Worm (Caenorhabditis elegans) whole organism, L1 larva: ENCODE results near the gene C46F11.4.
A peak's percentile ranks its signal among the peaks of the same experiment; 100 is the strongest.

Source experiments
- F16B12.6 ChIP-seq: fragments of 150-350 bp; optimal IDR thresholded peaks from 2 replicates; lab custom pipeline; 2014; ENCODE audit warnings: missing biosample characterization, missing genetic modification characterization
- aha-1 ChIP-seq: fragments of 150-350 bp; optimal IDR thresholded peaks from 2 replicates; lab custom pipeline; 2014; ENCODE audit warnings: missing biosample characterization, missing genetic modification characterization
- ama-1 ChIP-seq: fragments of 150-350 bp; optimal IDR thresholded peaks from 2 replicates; lab custom pipeline; 2014
- blmp-1 ChIP-seq: fragments of 150-350 bp; optimal IDR thresholded peaks from 2 replicates; lab custom pipeline; 2014; ENCODE audit warnings: missing biosample characterization, missing genetic modification characterization
- ceh-82 ChIP-seq, 3 experiments: fragments of 150-350 bp in 1 of 3; sonication (generic microtip) in 2 of 3; optimal IDR thresholded peaks; 2 replicates each; lab custom pipeline; 2014 to 2017; ENCODE audit warnings: missing biosample characterization in 3 of 3, missing genetic modification characterization in 3 of 3
- ceh-90 ChIP-seq: sonication (generic microtip); optimal IDR thresholded peaks from 2 replicates; lab custom pipeline; 2016; ENCODE audit warnings: missing genetic modification characterization, missing compliant biosample characterization
- dsc-1 ChIP-seq: sonication (generic microtip); optimal IDR thresholded peaks from 2 replicates; lab custom pipeline; 2016; ENCODE audit warnings: mild to moderate bottlenecking, missing genetic modification characterization, missing compliant biosample characterization
- efl-1 ChIP-seq, 4 experiments: fragments of 150-350 bp; optimal IDR thresholded peaks in 3 of 4; peaks in 1 of 4; 1 replicate in 1 of 4; 2 replicates in 3 of 4; lab custom pipeline; 2014; ENCODE audit warnings: missing biosample characterization in 2 of 4, missing genetic modification characterization in 2 of 4, missing genetic modification reagents in 2 of 4
- efl-3 ChIP-seq: fragments of 200-800 bp; sonication (Bioruptor generic); optimal IDR thresholded peaks from 2 replicates; lab custom pipeline; 2018; ENCODE audit warnings: mild to moderate bottlenecking, missing genetic modification characterization, missing compliant biosample characterization
- egl-13 ChIP-seq: sonication (generic microtip); optimal IDR thresholded peaks from 2 replicates; lab custom pipeline; 2016; ENCODE audit warnings: missing genotype, missing genetic modification reagents, missing genetic modification characterization, missing compliant biosample characterization
- elt-2 ChIP-seq: sonication (generic microtip); optimal IDR thresholded peaks from 2 replicates; lab custom pipeline; 2016; ENCODE audit warnings: missing genetic modification characterization, mild to moderate bottlenecking, inconsistent platforms, missing compliant biosample characterization, missing genetic modification reagents
- elt-3 ChIP-seq, 6 experiments: fragments of 150-350 bp in 1 of 6; sonication (generic microtip); optimal IDR thresholded peaks; 2 replicates each; lab custom pipeline; 2017 to 2018; ENCODE audit warnings: missing biosample characterization in 6 of 6, missing genetic modification characterization in 6 of 6, inconsistent platforms in 1 of 6
- ets-5 ChIP-seq: fragments of 200-800 bp; sonication (Bioruptor generic); IDR thresholded peaks from 2 replicates; pipeline ENCODE4 v1.3.6; 2022; ENCODE audit warnings: missing genetic modification characterization, missing compliant biosample characterization
- fkh-8 ChIP-seq: sonication (generic microtip); optimal IDR thresholded peaks from 2 replicates; lab custom pipeline; 2016; ENCODE audit warnings: mild to moderate bottlenecking, missing genetic modification characterization, missing compliant biosample characterization
- fos-1 ChIP-seq: fragments of 150-350 bp; optimal IDR thresholded peaks from 2 replicates; lab custom pipeline; 2014; ENCODE audit warnings: missing biosample characterization, missing genetic modification characterization
- hlh-17 ChIP-seq: fragments of 200-800 bp; sonication (Bioruptor generic); optimal IDR thresholded peaks from 2 replicates; lab custom pipeline; 2018; ENCODE audit warnings: missing genetic modification characterization, mild to moderate bottlenecking, missing compliant biosample characterization, moderate library complexity, borderline replicate concordance
- hlh-4 ChIP-seq: sonication (generic microtip); optimal IDR thresholded peaks from 2 replicates; lab custom pipeline; 2016; ENCODE audit warnings: mild to moderate bottlenecking, missing genetic modification characterization, missing compliant biosample characterization
- irx-1 ChIP-seq: sonication (generic microtip); optimal IDR thresholded peaks from 2 replicates; lab custom pipeline; 2016; ENCODE audit warnings: missing genetic modification characterization, missing compliant biosample characterization
- isw-1 ChIP-seq: fragments of 200-800 bp; sonication (Bioruptor generic); IDR thresholded peaks from 2 replicates; pipeline ENCODE4 v1.3.6; 2022; ENCODE audit warnings: missing genetic modification characterization, missing compliant biosample characterization
- jun-1 ChIP-seq: fragments of 150-350 bp; optimal IDR thresholded peaks from 2 replicates; lab custom pipeline; 2014; ENCODE audit warnings: missing biosample characterization, missing genetic modification reagents, missing genetic modification characterization
- lin-14 ChIP-seq: fragments of 200-800 bp; sonication (Bioruptor generic); optimal IDR thresholded peaks from 2 replicates; lab custom pipeline; 2018; ENCODE audit warnings: mild to moderate bottlenecking, missing genetic modification characterization, moderate library complexity, missing compliant biosample characterization
- lin-15B ChIP-seq: fragments of 150-350 bp; sonication (generic microtip); optimal IDR thresholded peaks from 3 replicates; lab custom pipeline; 2014; ENCODE audit warnings: missing biosample characterization, missing genetic modification characterization
- lin-35 ChIP-seq, 2 experiments: fragments of 150-350 bp; optimal IDR thresholded peaks; 2 replicates each; lab custom pipeline; 2014; ENCODE audit warnings: missing biosample characterization in 2 of 2, missing genetic modification characterization in 2 of 2, missing genetic modification reagents in 2 of 2
- mab-9 ChIP-seq: fragments of 200-800 bp; sonication (Bioruptor generic); IDR thresholded peaks from 2 replicates; pipeline ENCODE4 v1.3.6; 2022; ENCODE audit warnings: missing genetic modification reagents, missing genetic modification characterization, missing compliant biosample characterization
- mef-2 ChIP-seq: fragments of 150-350 bp; optimal IDR thresholded peaks from 2 replicates; lab custom pipeline; 2014; ENCODE audit warnings: missing biosample characterization, missing genetic modification characterization
- mep-1 ChIP-seq: fragments of 150-350 bp; optimal IDR thresholded peaks from 2 replicates; lab custom pipeline; 2014; ENCODE audit warnings: missing biosample characterization, missing genetic modification characterization
- nhr-12 ChIP-seq: sonication (generic microtip); optimal IDR thresholded peaks from 2 replicates; lab custom pipeline; 2017; ENCODE audit warnings: missing biosample characterization, missing genetic modification characterization
- nhr-19 ChIP-seq: fragments of 200-800 bp; sonication (Bioruptor generic); conservative IDR thresholded peaks from 2 replicates; pipeline ENCODE4 v1.3.6; 2022; ENCODE audit warnings: missing genetic modification characterization, missing compliant biosample characterization
- nhr-20 ChIP-seq: sonication (generic microtip); optimal IDR thresholded peaks from 2 replicates; lab custom pipeline; 2016; ENCODE audit warnings: mild to moderate bottlenecking, missing genetic modification characterization, missing compliant biosample characterization
- nhr-47 ChIP-seq: sonication (generic microtip); optimal IDR thresholded peaks from 2 replicates; lab custom pipeline; 2016; ENCODE audit warnings: mild to moderate bottlenecking, missing genetic modification characterization, moderate library complexity, missing compliant biosample characterization
- nhr-71 ChIP-seq: sonication (generic microtip); optimal IDR thresholded peaks from 2 replicates; lab custom pipeline; 2016; ENCODE audit warnings: mild to moderate bottlenecking, missing genetic modification characterization, moderate library complexity, missing compliant biosample characterization
- nhr-76 ChIP-seq: sonication (generic microtip); optimal IDR thresholded peaks from 2 replicates; lab custom pipeline; 2017; ENCODE audit warnings: missing biosample characterization, missing genetic modification characterization
- nhr-84 ChIP-seq: sonication (generic microtip); optimal IDR thresholded peaks from 2 replicates; lab custom pipeline; 2017; ENCODE audit warnings: missing biosample characterization, missing genetic modification characterization
- nhr-85 ChIP-seq: sonication (generic microtip); peaks from one replicate; lab custom pipeline; 2016; ENCODE audit warnings: missing genetic modification characterization, inconsistent platforms, missing compliant biosample characterization
- pax-3 ChIP-seq: fragments of 200-800 bp; sonication (Bioruptor generic); optimal IDR thresholded peaks from 2 replicates; lab custom pipeline; 2018; ENCODE audit warnings: mild to moderate bottlenecking, missing genetic modification characterization, moderate library complexity, missing compliant biosample characterization
- skn-1 ChIP-seq: fragments of 150-350 bp; optimal IDR thresholded peaks from 2 replicates; lab custom pipeline; 2014; ENCODE audit warnings: missing biosample characterization, missing genetic modification characterization
- snu-23 ChIP-seq: sonication (generic microtip); optimal IDR thresholded peaks from 2 replicates; lab custom pipeline; 2016; ENCODE audit warnings: missing genetic modification characterization, missing compliant biosample characterization
- swsn-7 ChIP-seq: sonication (generic microtip); optimal IDR thresholded peaks from 2 replicates; lab custom pipeline; 2016; ENCODE audit warnings: missing genetic modification characterization, missing compliant biosample characterization
- tbx-2 ChIP-seq: sonication (generic microtip); optimal IDR thresholded peaks from 2 replicates; lab custom pipeline; 2016; ENCODE audit warnings: missing genetic modification characterization, missing compliant biosample characterization
- unc-30 ChIP-seq: sonication (generic microtip); optimal IDR thresholded peaks from 2 replicates; lab custom pipeline; 2017; ENCODE audit warnings: missing biosample characterization, missing genetic modification characterization
- unc-86 ChIP-seq: sonication (generic microtip); optimal IDR thresholded peaks from 2 replicates; lab custom pipeline; 2016; ENCODE audit warnings: missing genetic modification characterization, missing compliant biosample characterization
- xbp-1 ChIP-seq: sonication (generic microtip); optimal IDR thresholded peaks from 2 replicates; lab custom pipeline; 2016; ENCODE audit warnings: missing genetic modification characterization, missing compliant biosample characterization
- zip-4 ChIP-seq: fragments of 200-800 bp; sonication (Bioruptor generic); optimal IDR thresholded peaks from 2 replicates; lab custom pipeline; 2018; ENCODE audit warnings: mild to moderate bottlenecking, missing genetic modification characterization, moderate library complexity, missing compliant biosample characterization
- ztf-4 ChIP-seq: fragments of 150-350 bp; optimal IDR thresholded peaks from 2 replicates; lab custom pipeline; 2014; ENCODE audit warnings: missing biosample characterization, missing genetic modification characterization

C46F11.4 gene

DNA sequence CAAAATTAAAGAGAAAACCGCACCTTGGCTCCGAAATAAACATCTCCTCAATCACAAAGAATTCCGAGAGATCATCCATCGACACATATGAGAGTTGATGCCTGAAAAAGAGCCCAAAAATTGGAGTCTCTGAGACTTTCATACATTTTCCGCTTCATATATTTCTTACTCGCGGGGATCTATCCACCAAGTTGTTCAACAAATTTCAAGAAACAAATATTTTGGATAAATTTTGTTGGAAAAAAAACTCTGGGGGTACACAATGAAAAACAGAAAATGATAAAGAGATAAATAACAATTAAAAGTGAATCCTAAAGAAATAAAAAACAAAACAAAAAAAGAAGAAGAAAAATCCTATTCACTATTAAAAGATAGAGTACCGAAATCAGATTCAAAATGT, 37.1 kb downstream of the C46F11.4 start, which contains the start of gene sel-8:
Gene sel-8, minus strand, starts transcription at position 101 of the 400 bp plus-strand sequence.
- TF ChIP-seq nhr-71 (tag; lab: Kevin White, UChicago) (no peak), fos-1 (tag; lab: Kevin White, UChicago) (no peak), xbp-1 (tag; lab: Kevin White, UChicago) (no peak)

ce11 chrIII:3623772-3624171, 40.3 kb downstream of the C46F11.4 start:
- no peak for TF ChIP-seq nhr-84 (tag; lab: Kevin White, UChicago)
- TF ChIP-seq snu-23 (GFP tag; lab: Kevin White, UChicago) = peak; percentile 30
- peak; percentile 43 for TF ChIP-seq lin-14 (GFP tag; lab: Kevin White, UChicago)
- TF ChIP-seq nhr-12 (tag; lab: Kevin White, UChicago) = no peak
- peak; percentile 48 for TF ChIP-seq mep-1 (tag; lab: Kevin White, UChicago)
- peak; percentile 6 for TF ChIP-seq nhr-71 (tag; lab: Kevin White, UChicago)
- no peak for TF ChIP-seq elt-2
- peak; percentile 38 for TF ChIP-seq blmp-1 (tag; lab: Kevin White, UChicago)

ce11 chrIII:3621211-3621897, 42.8 kb downstream of the C46F11.4 start:
- TF ChIP-seq mab-9 (no peak), irx-1 (tag; lab: Kevin White, UChicago) (no peak), unc-30 (tag; lab: Kevin White, UChicago) (no peak), zip-4 (no peak), nhr-76 (tag; lab: Kevin White, UChicago) (no peak), ets-5 (no peak), lin-14 (GFP tag; lab: Kevin White, UChicago) (peak; percentile 25), nhr-85 (tag; lab: Kevin White, UChicago) (peak; percentile 58), aha-1 (tag; lab: Kevin White, UChicago) (no peak), hlh-17 (no peak), blmp-1 (tag; lab: Kevin White, UChicago) (peak; percentile 51), ceh-90 (tag; lab: Kevin White, UChicago) (no peak), mef-2 (tag; lab: Kevin White, UChicago) (no peak), efl-1 (optimal IDR thresholded peaks at IDR 0.05; lab: Kevin White, UChicago) (no peak), efl-1 (GFP tag; optimal IDR thresholded peaks at IDR 0.05 in 1 of 2; lab: Kevin White, UChicago) (peak in 1 of 2 experiments; percentile 27), swsn-7 (tag; lab: Kevin White, UChicago) (no peak), snu-23 (GFP tag; lab: Kevin White, UChicago) (peak; percentile 3), lin-15B (tag; lab: Kevin White, UChicago) (no peak), ama-1 (lab: Kevin White, UChicago) (no peak), efl-3 (no peak)

DNA sequence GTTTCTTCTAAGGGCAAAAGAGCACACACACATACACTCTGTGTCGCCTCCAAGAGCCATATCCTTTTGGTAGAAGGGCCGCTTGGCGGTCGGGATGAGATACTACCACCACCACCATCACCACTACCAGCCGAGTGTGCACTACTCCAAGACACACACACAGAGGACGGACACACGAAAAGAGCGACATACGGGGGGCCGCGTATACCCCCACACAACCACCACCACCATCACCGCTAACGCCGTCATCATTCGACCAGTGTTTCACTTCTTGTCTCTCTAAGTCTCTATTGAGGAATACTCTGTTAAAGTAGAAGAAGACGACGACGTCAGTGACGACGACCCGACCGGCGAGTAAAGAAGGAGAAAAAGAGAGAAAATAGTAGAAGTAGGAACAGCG, 43.5 kb downstream of the C46F11.4 start:
- TF ChIP-seq unc-86 (tag; lab: Kevin White, UChicago) = peak; percentile 58
- 0 out of 2 replicates have a peak, but pooled peaks have one; percentile 25 for TF ChIP-seq nhr-19
- TF ChIP-seq skn-1 (tag; lab: Kevin White, UChicago) = peak; percentile 23
- peak; percentile 50 for TF ChIP-seq mep-1 (tag; lab: Kevin White, UChicago)
- peak; percentile 42 for TF ChIP-seq blmp-1 (tag; lab: Kevin White, UChicago)
- TF ChIP-seq tbx-2 (tag; lab: Kevin White, UChicago) = peak; percentile 41
- no peak for TF ChIP-seq efl-3
- TF ChIP-seq xbp-1 (tag; lab: Kevin White, UChicago) = peak; percentile 20
- TF ChIP-seq egl-13 = peak; percentile 67
- peak in 1 of 3 experiments; percentile 62 for TF ChIP-seq ceh-82 (tag; optimal IDR thresholded peaks at IDR 0.05; lab: Kevin White, UChicago)
- TF ChIP-seq isw-1 (GFP tag; lab: Robert Waterston, UW) = peak; percentile 23; the same call in 1 of the 2 replicates
- peak; percentile 8 for TF ChIP-seq dsc-1
- no peak for TF ChIP-seq hlh-4
- TF ChIP-seq lin-14 (GFP tag; lab: Kevin White, UChicago) = peak; percentile 88
- TF ChIP-seq snu-23 (GFP tag; lab: Kevin White, UChicago) = peak; percentile 28
- TF ChIP-seq nhr-47 = peak; percentile 49
- no peak for TF ChIP-seq jun-1
- TF ChIP-seq swsn-7 (tag; lab: Kevin White, UChicago) = peak; percentile 55
- peak; percentile 81 for TF ChIP-seq fkh-8 (tag; lab: Kevin White, UChicago)
- no peak for TF ChIP-seq mab-9
- TF ChIP-seq ztf-4 (tag; lab: Kevin White, UChicago) = no peak
- TF ChIP-seq nhr-71 (tag; lab: Kevin White, UChicago) = peak; percentile 59
- TF ChIP-seq F16B12.6 (tag; lab: Kevin White, UChicago) = no peak
- no peak for TF ChIP-seq elt-3 (tag; optimal IDR thresholded peaks at IDR 0.05; lab: Kevin White, UChicago)
- no peak for TF ChIP-seq ama-1 (lab: Kevin White, UChicago)
- peak; percentile 2 for TF ChIP-seq pax-3 (tag; lab: Kevin White, UChicago)
- no peak for TF ChIP-seq nhr-85 (tag; lab: Kevin White, UChicago)
- peak; percentile 5 for TF ChIP-seq nhr-20 (tag; lab: Kevin White, UChicago)
- TF ChIP-seq lin-35 (GFP tag; optimal IDR thresholded peaks at IDR 0.05; lab: Kevin White, UChicago) = peak in 1 of 2 experiments; percentile 26
